Worm (Caenorhabditis elegans): ENCODE data around the gene C17F4.7.

ce11 chrII:3206423-3206989 is 39.3 kb downstream of the C17F4.7 start, which contains the start of the genes ZC239.20 and ZC239.21:
- TF ChIP-seq him-1 (tag; optimal IDR thresholded peaks at IDR 0.05) (no peak), W03F9.2 (tag; optimal IDR thresholded peaks at IDR 0.05) (no peak), dao-5 (tag; optimal IDR thresholded peaks at IDR 0.05) (no peak)
